Worm (Caenorhabditis elegans) whole organism, L4 larva: ENCODE results near the gene C10E2.1.
A peak's percentile ranks its signal among the peaks of the same experiment; 100 is the strongest.

Source experiments
- D1046.2 ChIP-seq: fragments of 200-800 bp; sonication (Bioruptor generic); IDR thresholded peaks from 2 replicates; pipeline ENCODE4 v1.3.6; 2022; ENCODE audit warnings: missing genetic modification characterization, missing compliant biosample characterization
- F10B5.3 ChIP-seq: sonication (generic microtip); optimal IDR thresholded peaks from 2 replicates; lab custom pipeline; 2016; ENCODE audit warnings: mild to moderate bottlenecking, missing genetic modification characterization, missing compliant biosample characterization
- F26F4.8 ChIP-seq: fragments of 200-800 bp; sonication (Bioruptor generic); conservative IDR thresholded peaks from 2 replicates; pipeline ENCODE4 v1.3.6; 2022; ENCODE audit warnings: missing genetic modification characterization, missing compliant biosample characterization
- F44E2.7 ChIP-seq: fragments of 200-800 bp; sonication (Bioruptor generic); IDR thresholded peaks from 2 replicates; pipeline ENCODE4 v2.1.2; 2022; ENCODE audit warnings: missing genetic modification characterization, missing compliant biosample characterization
- F49E8.2 ChIP-seq: sonication (generic microtip); optimal IDR thresholded peaks from 2 replicates; lab custom pipeline; 2016; ENCODE audit warnings: missing compliant biosample characterization, mild to moderate bottlenecking, missing genetic modification characterization, borderline replicate concordance
- T26A8.4 ChIP-seq: fragments of 200-800 bp; sonication (Bioruptor generic); IDR thresholded peaks from 2 replicates; pipeline ENCODE4 v1.3.6; 2022; ENCODE audit warnings: missing genetic modification characterization, missing compliant biosample characterization
- Y105C5A.15 ChIP-seq: fragments of 200-800 bp; sonication (Bioruptor generic); IDR thresholded peaks from 2 replicates; pipeline ENCODE4 v1.3.6; 2022; ENCODE audit warnings: missing genetic modification characterization, missing compliant biosample characterization
- Y48G9A.11 ChIP-seq: fragments of 200-800 bp; sonication (Bioruptor generic); IDR thresholded peaks from 2 replicates; pipeline ENCODE4 v1.3.6; 2022; ENCODE audit warnings: missing genetic modification reagents, missing genetic modification characterization, missing compliant biosample characterization
- ZK546.5 ChIP-seq, 2 experiments: sonication (generic microtip); optimal IDR thresholded peaks; 2 replicates each; lab custom pipeline; 2017; ENCODE audit warnings: missing biosample characterization in 2 of 2, missing genetic modification characterization in 2 of 2
- aha-1 ChIP-seq: fragments of 150-350 bp; peaks from one replicate; lab custom pipeline; 2014; ENCODE audit warnings: missing biosample characterization, missing genetic modification characterization
- attf-4 ChIP-seq: sonication (generic microtip); optimal IDR thresholded peaks from 3 replicates; lab custom pipeline; 2017; ENCODE audit warnings: missing biosample characterization, missing genetic modification characterization
- ceh-44 ChIP-seq: fragments of 200-800 bp; sonication (Bioruptor generic); IDR thresholded peaks from 2 replicates; pipeline ENCODE4 v1.3.6; 2022; ENCODE audit warnings: missing genetic modification reagents, missing genetic modification characterization, missing compliant biosample characterization
- ceh-82 ChIP-seq: sonication (generic microtip); optimal IDR thresholded peaks from 2 replicates; lab custom pipeline; 2017; ENCODE audit warnings: missing biosample characterization, missing genetic modification characterization
- ces-1 ChIP-seq: fragments of 150-350 bp; sonication (generic microtip); optimal IDR thresholded peaks from 4 replicates; lab custom pipeline; 2014; ENCODE audit warnings: missing biosample characterization, missing genetic modification reagents, missing genetic modification characterization
- daf-12 ChIP-seq: fragments of 150-350 bp; optimal IDR thresholded peaks from 2 replicates; lab custom pipeline; 2014; ENCODE audit warnings: missing biosample characterization, missing genetic modification reagents, missing genetic modification characterization
- daf-19 ChIP-seq: fragments of 200-800 bp; sonication (Bioruptor generic); conservative IDR thresholded peaks from 2 replicates; pipeline ENCODE4 v1.3.6; 2022; ENCODE audit warnings: missing genetic modification characterization, missing compliant biosample characterization
- dmd-6 ChIP-seq: fragments of 200-800 bp; sonication (Bioruptor generic); IDR thresholded peaks from 2 replicates; pipeline ENCODE4 v1.3.6; 2022; ENCODE audit warnings: missing genetic modification reagents, missing genetic modification characterization, missing compliant biosample characterization
- dpl-1 ChIP-seq: fragments of 150-350 bp; optimal IDR thresholded peaks from 2 replicates; lab custom pipeline; 2014; ENCODE audit warnings: missing biosample characterization, missing genetic modification reagents, missing genetic modification characterization
- duxl-1 ChIP-seq: sonication (generic microtip); optimal IDR thresholded peaks from 2 replicates; lab custom pipeline; 2016; ENCODE audit warnings: mild to moderate bottlenecking, missing genetic modification characterization, moderate library complexity, missing compliant biosample characterization; ENCODE audit not compliant: poor library complexity
- egl-43 ChIP-seq: fragments of 200-800 bp; sonication (Bioruptor generic); IDR thresholded peaks from 2 replicates; pipeline ENCODE4 v1.3.6; 2022; ENCODE audit warnings: missing genetic modification reagents, missing genetic modification characterization, missing compliant biosample characterization
- hif-1 ChIP-seq, 2 experiments: sonication (generic microtip); optimal IDR thresholded peaks; 2 replicates each; lab custom pipeline; 2016 to 2017; ENCODE audit warnings: missing compliant biosample characterization in 2 of 2, missing genetic modification characterization in 2 of 2, missing genetic modification reagents in 2 of 2, missing genotype in 2 of 2, mild to moderate bottlenecking in 1 of 2
- hmg-1.1 ChIP-seq: fragments of 200-800 bp; sonication (Bioruptor generic); IDR thresholded peaks from 2 replicates; pipeline ENCODE4 v1.3.6; 2022; ENCODE audit warnings: missing genetic modification reagents, missing genetic modification characterization, missing compliant biosample characterization
- jun-1 ChIP-seq: fragments of 150-350 bp; optimal IDR thresholded peaks from 2 replicates; lab custom pipeline; 2014; ENCODE audit warnings: missing biosample characterization, missing genetic modification reagents, missing genetic modification characterization
- lim-7 ChIP-seq: fragments of 200-800 bp; sonication (Bioruptor generic); IDR thresholded peaks from 2 replicates; pipeline ENCODE4 v1.3.6; 2022; ENCODE audit warnings: missing genetic modification characterization, missing compliant biosample characterization
- lin-1 ChIP-seq: fragments of 200-800 bp; sonication (Bioruptor generic); IDR thresholded peaks from 2 replicates; pipeline ENCODE4 v1.3.6; 2022; ENCODE audit warnings: missing genetic modification reagents, missing genetic modification characterization, missing compliant biosample characterization
- lin-29 ChIP-seq: fragments of 200-800 bp; sonication (Bioruptor generic); IDR thresholded peaks from 2 replicates; pipeline ENCODE4 v1.3.6; 2022; ENCODE audit warnings: missing genetic modification reagents, missing genetic modification characterization, missing compliant biosample characterization
- lin-38 ChIP-seq: fragments of 200-800 bp; sonication (Bioruptor generic); IDR thresholded peaks from 2 replicates; pipeline ENCODE4 v1.3.6; 2022; ENCODE audit warnings: missing genetic modification reagents, missing genetic modification characterization, missing compliant biosample characterization
- lin-39 ChIP-seq: fragments of 150-350 bp; optimal IDR thresholded peaks from 2 replicates; lab custom pipeline; 2014; ENCODE audit warnings: missing biosample characterization, missing genetic modification reagents, missing genetic modification characterization
- lsy-2 ChIP-seq, 2 experiments: fragments of 150-350 bp in 1 of 2; sonication (generic microtip) in 1 of 2; optimal IDR thresholded peaks; 2 replicates each; lab custom pipeline; 2014 to 2017; ENCODE audit warnings: missing biosample characterization in 2 of 2, missing genetic modification characterization in 2 of 2
- madf-5 ChIP-seq, 2 experiments: fragments of 200-800 bp; sonication (Bioruptor generic); IDR thresholded peaks; 2 replicates each; pipeline ENCODE4 v1.3.6; 2022; ENCODE audit warnings: missing compliant biosample characterization in 2 of 2, missing genetic modification characterization in 2 of 2
- mep-1 ChIP-seq: fragments of 150-350 bp; sonication (generic microtip); optimal IDR thresholded peaks from 3 replicates; lab custom pipeline; 2014; ENCODE audit warnings: missing biosample characterization, missing genetic modification characterization
- mes-2 ChIP-seq: sonication (generic microtip); optimal IDR thresholded peaks from 2 replicates; lab custom pipeline; 2016; ENCODE audit warnings: missing genotype, mild to moderate bottlenecking, missing genetic modification characterization, missing compliant biosample characterization; ENCODE audit not compliant: poor library complexity, severe bottlenecking
- mxl-2 ChIP-seq: fragments of 200-800 bp; sonication (Bioruptor generic); conservative IDR thresholded peaks from 2 replicates; pipeline ENCODE4 v1.3.6; 2022; ENCODE audit warnings: missing genetic modification reagents, missing genetic modification characterization, missing compliant biosample characterization
- nhr-10 ChIP-seq: fragments of 150-350 bp; optimal IDR thresholded peaks from 2 replicates; lab custom pipeline; 2014; ENCODE audit warnings: missing biosample characterization, missing genetic modification characterization
- nhr-102 ChIP-seq: sonication (generic microtip); optimal IDR thresholded peaks from 2 replicates; lab custom pipeline; 2016; ENCODE audit warnings: mild to moderate bottlenecking, missing genetic modification characterization, moderate library complexity, missing compliant biosample characterization
- nhr-11 ChIP-seq: fragments of 150-350 bp; optimal IDR thresholded peaks from 2 replicates; lab custom pipeline; 2014; ENCODE audit warnings: missing biosample characterization, missing genetic modification characterization
- nhr-237 ChIP-seq: sonication (generic microtip); optimal IDR thresholded peaks from 2 replicates; lab custom pipeline; 2017; ENCODE audit warnings: missing biosample characterization, missing genetic modification characterization
- nhr-28 ChIP-seq: fragments of 150-350 bp; optimal IDR thresholded peaks from 2 replicates; lab custom pipeline; 2014; ENCODE audit warnings: missing biosample characterization, missing genetic modification characterization
- nhr-42 ChIP-seq: fragments of 200-800 bp; sonication (Bioruptor generic); IDR thresholded peaks from 2 replicates; pipeline ENCODE4 v1.3.6; 2022; ENCODE audit warnings: missing genetic modification characterization, missing compliant biosample characterization
- nhr-48 ChIP-seq: sonication (generic microtip); optimal IDR thresholded peaks from 2 replicates; lab custom pipeline; 2016; ENCODE audit warnings: mild to moderate bottlenecking, missing genetic modification characterization, missing compliant biosample characterization
- nhr-6 ChIP-seq: fragments of 150-350 bp; optimal IDR thresholded peaks from 2 replicates; lab custom pipeline; 2014; ENCODE audit warnings: missing biosample characterization, missing genetic modification characterization
- rbr-2 ChIP-seq: sonication (generic microtip); optimal IDR thresholded peaks from 2 replicates; lab custom pipeline; 2016; ENCODE audit warnings: missing genotype, missing genetic modification characterization, missing compliant biosample characterization
- sdz-12 ChIP-seq: fragments of 200-800 bp; sonication (Bioruptor generic); optimal IDR thresholded peaks from 2 replicates; lab custom pipeline; 2018; ENCODE audit warnings: mild to moderate bottlenecking, missing genetic modification characterization, missing compliant biosample characterization
- skn-1 ChIP-seq: fragments of 150-350 bp; optimal IDR thresholded peaks from 2 replicates; lab custom pipeline; 2014; ENCODE audit warnings: missing biosample characterization, missing genetic modification characterization
- snpc-1.2 ChIP-seq: fragments of 200-800 bp; sonication (Bioruptor generic); IDR thresholded peaks from 2 replicates; pipeline ENCODE4 v1.3.6; 2022; ENCODE audit warnings: missing genetic modification reagents, missing genetic modification characterization, missing compliant biosample characterization
- spr-3 ChIP-seq: fragments of 200-800 bp; sonication (Bioruptor generic); optimal IDR thresholded peaks from 2 replicates; lab custom pipeline; 2018; ENCODE audit warnings: mild to moderate bottlenecking, missing genetic modification characterization, missing compliant biosample characterization
- tag-97 ChIP-seq: fragments of 200-800 bp; sonication (Bioruptor generic); IDR thresholded peaks from 2 replicates; pipeline ENCODE4 v1.3.6; 2022; ENCODE audit warnings: missing genetic modification characterization, missing compliant biosample characterization
- tra-1 ChIP-seq: fragments of 200-800 bp; sonication (Bioruptor generic); IDR thresholded peaks from 2 replicates; pipeline ENCODE4 v1.3.6; 2022; ENCODE audit warnings: missing genetic modification reagents, missing genetic modification characterization, missing compliant biosample characterization
- unc-39 ChIP-seq: sonication (generic microtip); optimal IDR thresholded peaks from 2 replicates; lab custom pipeline; 2017; ENCODE audit warnings: missing biosample characterization, missing genetic modification characterization
- unc-62 ChIP-seq, 3 experiments: fragments of 150-350 bp in 1 of 3; sonication (generic microtip); optimal IDR thresholded peaks in 2 of 3; peaks in 1 of 3; 1 replicate in 1 of 3; 2 replicates in 2 of 3; lab custom pipeline; 2014 to 2017; ENCODE audit warnings: missing biosample characterization in 3 of 3, missing genetic modification characterization in 3 of 3, missing genetic modification reagents in 3 of 3, missing genotype in 1 of 3
- vab-7 ChIP-seq: fragments of 200-800 bp; sonication (Bioruptor generic); IDR thresholded peaks from 2 replicates; pipeline ENCODE4 v1.3.6; 2022; ENCODE audit warnings: missing genetic modification reagents, missing genetic modification characterization, missing compliant biosample characterization
- ztf-11 ChIP-seq: fragments of 150-350 bp; optimal IDR thresholded peaks from 2 replicates; lab custom pipeline; 2014; ENCODE audit warnings: missing biosample characterization, missing genetic modification characterization
- ztf-7 ChIP-seq: fragments of 150-350 bp; optimal IDR thresholded peaks from 2 replicates; lab custom pipeline; 2014; ENCODE audit warnings: missing biosample characterization, missing genetic modification characterization

C10E2.1 gene

ce11 chrX:16813148-16813547 lies 50.5 kb downstream of the C10E2.1 start (continued):
- TF ChIP-seq attf-4 = no peak
- TF ChIP-seq hmg-1.1 (GFP tag; lab: Robert Waterston, UW) = no peak
- no peak for TF ChIP-seq lin-39 (tag; lab: Kevin White, UChicago)
- no peak for TF ChIP-seq lim-7 (GFP tag; lab: Robert Waterston, UW)
- TF ChIP-seq ztf-11 = no peak
- TF ChIP-seq mxl-2 = no peak
- no peak for TF ChIP-seq unc-62 (GFP tag; optimal IDR thresholded peaks at IDR 0.05 in 1 of 2; lab: Kevin White, UChicago)
- TF ChIP-seq unc-62 (tag; optimal IDR thresholded peaks at IDR 0.05; lab: Kevin White, UChicago) = no peak
- no peak for TF ChIP-seq ces-1 (GFP tag; lab: Kevin White, UChicago)
- 0 out of 2 replicates have a peak, but pooled peaks have one; percentile 23 for TF ChIP-seq tra-1 (GFP tag; lab: Robert Waterston, UW)
- peak in 1 of 2 experiments; percentile 3 for TF ChIP-seq lsy-2 (tag; optimal IDR thresholded peaks at IDR 0.05; lab: Kevin White, UChicago)
- TF ChIP-seq D1046.2 (GFP tag; lab: Robert Waterston, UW) = no peak
- no peak for TF ChIP-seq daf-19
- no peak for TF ChIP-seq tag-97 (GFP tag; lab: Robert Waterston, UW)
- no peak for TF ChIP-seq duxl-1 (tag; lab: Kevin White, UChicago)
- no peak for TF ChIP-seq Y105C5A.15
- TF ChIP-seq dpl-1 = no peak
- no peak for TF ChIP-seq spr-3
- TF ChIP-seq nhr-28 (tag; lab: Kevin White, UChicago) = peak; percentile 89
- peak in 1 of 2 experiments; percentile 8 for TF ChIP-seq hif-1 (tag; optimal IDR thresholded peaks at IDR 0.05; lab: Kevin White, UChicago)
- TF ChIP-seq jun-1 (tag; lab: Kevin White, UChicago) = no peak
- no peak for TF ChIP-seq nhr-10 (tag; lab: Kevin White, UChicago)
- peak; percentile 34 for TF ChIP-seq nhr-102 (tag; lab: Kevin White, UChicago)
- TF ChIP-seq lin-38 (GFP tag; lab: Robert Waterston, UW) = no peak
- no peak for TF ChIP-seq aha-1 (tag; lab: Kevin White, UChicago)
- TF ChIP-seq ceh-82 (tag; lab: Kevin White, UChicago) = no peak
- TF ChIP-seq nhr-48 (tag; lab: Kevin White, UChicago) = no peak
- TF ChIP-seq madf-5 (GFP tag; IDR thresholded peaks at IDR 0.05; lab: Robert Waterston, UW) = no peak
- TF ChIP-seq F10B5.3 = no peak
- TF ChIP-seq sdz-12 (GFP tag; lab: Kevin White, UChicago) = no peak
- TF ChIP-seq rbr-2 (tag; lab: Kevin White, UChicago) = no peak
- no peak for TF ChIP-seq nhr-42 (GFP tag; lab: Robert Waterston, UW)
- no peak for TF ChIP-seq nhr-237 (tag; lab: Kevin White, UChicago)
- TF ChIP-seq snpc-1.2 = no peak
- TF ChIP-seq ceh-44 (GFP tag; lab: Robert Waterston, UW) = no peak
- TF ChIP-seq F26F4.8 = no peak
- no peak for TF ChIP-seq egl-43 (GFP tag; lab: Robert Waterston, UW)
- TF ChIP-seq dmd-6 = peak; percentile 61
- TF ChIP-seq F44E2.7 (GFP tag; lab: Robert Waterston, UW) = no peak
- no peak for TF ChIP-seq skn-1 (tag; lab: Kevin White, UChicago)
- TF ChIP-seq ztf-7 (tag; lab: Kevin White, UChicago) = no peak
- peak; percentile 52 for TF ChIP-seq mep-1 (tag; lab: Kevin White, UChicago)
- no peak for TF ChIP-seq unc-39
- TF ChIP-seq nhr-11 = no peak
- TF ChIP-seq vab-7 (GFP tag; lab: Robert Waterston, UW) = no peak
- TF ChIP-seq nhr-6 (tag; lab: Kevin White, UChicago) = peak; percentile 3
- no peak for TF ChIP-seq ZK546.5 (tag; optimal IDR thresholded peaks at IDR 0.05; lab: Kevin White, UChicago)
- no peak for TF ChIP-seq daf-12 (tag; lab: Kevin White, UChicago)
- TF ChIP-seq F49E8.2 (tag; lab: Kevin White, UChicago) = no peak
- no peak for TF ChIP-seq T26A8.4 (GFP tag; lab: Robert Waterston, UW)
- no peak for TF ChIP-seq lin-29 (GFP tag; lab: Robert Waterston, UW)
- TF ChIP-seq Y48G9A.11 (GFP tag; lab: Robert Waterston, UW) = no peak
- TF ChIP-seq lin-1 (GFP tag; lab: Robert Waterston, UW) = no peak
- peak; percentile 40 for TF ChIP-seq mes-2 (tag; lab: Kevin White, UChicago)
